Worm (Caenorhabditis elegans) whole organism, young adult: Measurements from ENCODE around the gene yif-1.

Experiments used
- C06A6.2 ChIP-seq: fragments of 200-800 bp; sonication (Bioruptor generic); conservative IDR thresholded peaks from 2 replicates; pipeline ENCODE4 v1.3.6; 2022; ENCODE audit warnings: missing genetic modification characterization, missing compliant biosample characterization
- F10E7.11 ChIP-seq: sonication (generic microtip); optimal IDR thresholded peaks from 2 replicates; lab custom pipeline; 2017; ENCODE audit warnings: mild to moderate bottlenecking, missing genetic modification characterization, moderate library complexity, missing compliant biosample characterization
- F33H1.4 ChIP-seq: fragments of 200-800 bp; sonication (Bioruptor generic); IDR thresholded peaks from 2 replicates; pipeline ENCODE4 v1.3.6; 2022; ENCODE audit warnings: missing genetic modification reagents, missing genetic modification characterization, missing compliant biosample characterization
- F49E8.2 ChIP-seq: sonication (generic microtip); optimal IDR thresholded peaks from 3 replicates; lab custom pipeline; 2017; ENCODE audit warnings: missing genetic modification characterization, mild to moderate bottlenecking, missing compliant biosample characterization, antibody characterized with exemption, moderate library complexity; ENCODE audit not compliant: insufficient read depth
- K12H6.12 ChIP-seq: fragments of 200-800 bp; sonication (Bioruptor generic); optimal IDR thresholded peaks from 2 replicates; lab custom pipeline; 2018; ENCODE audit warnings: mild to moderate bottlenecking, missing genetic modification characterization, missing compliant biosample characterization
- Y53F4B.3 ChIP-seq: fragments of 200-800 bp; sonication (Bioruptor generic); IDR thresholded peaks from 2 replicates; pipeline ENCODE4 v1.3.6; 2022; ENCODE audit warnings: missing genetic modification reagents, missing genetic modification characterization, missing compliant biosample characterization
- Y95B8A.8 ChIP-seq: fragments of 200-800 bp; sonication (Bioruptor generic); IDR thresholded peaks from 2 replicates; pipeline ENCODE4 v1.3.6; 2022; ENCODE audit warnings: missing genetic modification reagents, missing genetic modification characterization, missing compliant biosample characterization
- ama-1 ChIP-seq, 3 experiments: fragments of 150-350 bp in 1 of 3; sonication (generic microtip) in 2 of 3; optimal IDR thresholded peaks; 2 replicates each; lab custom pipeline; 2014 to 2018; ENCODE audit warnings: missing biosample characterization in 2 of 3, missing genetic modification characterization in 2 of 3, missing genetic modification reagents in 2 of 3
- aptf-3 ChIP-seq: fragments of 200-800 bp; sonication (Bioruptor generic); IDR thresholded peaks from 2 replicates; pipeline ENCODE4 v1.3.6; 2022; ENCODE audit warnings: missing genetic modification characterization, missing compliant biosample characterization
- ceh-100 ChIP-seq: fragments of 200-800 bp; sonication (Bioruptor generic); IDR thresholded peaks from 2 replicates; pipeline ENCODE4 v1.3.6; 2022; ENCODE audit warnings: missing genetic modification reagents, missing genetic modification characterization, missing compliant biosample characterization
- ceh-40 ChIP-seq: fragments of 200-800 bp; sonication (Bioruptor generic); IDR thresholded peaks from 2 replicates; pipeline ENCODE4 v1.3.6; 2022; ENCODE audit warnings: missing genetic modification characterization, missing compliant biosample characterization
- ceh-58 ChIP-seq: fragments of 200-800 bp; sonication (Bioruptor generic); IDR thresholded peaks from 2 replicates; pipeline ENCODE4 v1.3.6; 2022; ENCODE audit warnings: missing genetic modification characterization, missing compliant biosample characterization
- ceh-91 ChIP-seq: fragments of 200-800 bp; sonication (Bioruptor generic); IDR thresholded peaks from 2 replicates; pipeline ENCODE4 v1.3.6; 2022; ENCODE audit warnings: missing genetic modification reagents, missing genetic modification characterization, missing compliant biosample characterization
- chd-7 ChIP-seq: sonication (generic microtip); optimal IDR thresholded peaks from 2 replicates; lab custom pipeline; 2016; ENCODE audit warnings: mild to moderate bottlenecking, missing genetic modification characterization, moderate library complexity, missing compliant biosample characterization
- die-1 ChIP-seq: sonication (generic microtip); optimal IDR thresholded peaks from 2 replicates; lab custom pipeline; 2016; ENCODE audit warnings: missing genotype, mild to moderate bottlenecking, missing genetic modification characterization, missing compliant biosample characterization
- dox-1 ChIP-seq: fragments of 200-800 bp; sonication (Bioruptor generic); IDR thresholded peaks from 2 replicates; pipeline ENCODE4 v1.3.6; 2022; ENCODE audit warnings: missing genetic modification reagents, missing genetic modification characterization, missing compliant biosample characterization
- efl-1 ChIP-seq: fragments of 150-350 bp; optimal IDR thresholded peaks from 2 replicates; lab custom pipeline; 2014; ENCODE audit warnings: missing biosample characterization, missing genetic modification reagents, missing genetic modification characterization
- egl-44 ChIP-seq: fragments of 200-800 bp; sonication (Bioruptor generic); IDR thresholded peaks from 2 replicates; pipeline ENCODE4 v1.3.6; 2022; ENCODE audit warnings: missing genetic modification reagents, missing genetic modification characterization, missing compliant biosample characterization
- ets-4 ChIP-seq: fragments of 200-800 bp; sonication (Bioruptor generic); optimal IDR thresholded peaks from 2 replicates; lab custom pipeline; 2018; ENCODE audit warnings: mild to moderate bottlenecking, missing genetic modification characterization, missing compliant biosample characterization
- gei-17 ChIP-seq: fragments of 200-800 bp; sonication (Bioruptor generic); optimal IDR thresholded peaks from 2 replicates; lab custom pipeline; 2018; ENCODE audit warnings: mild to moderate bottlenecking, missing genetic modification characterization, missing compliant biosample characterization
- him-1 ChIP-seq: sonication (generic microtip); optimal IDR thresholded peaks from 2 replicates; lab custom pipeline; 2016; ENCODE audit warnings: missing genotype, missing genetic modification reagents, missing genetic modification characterization, missing compliant biosample characterization
- hlh-12 ChIP-seq: sonication (generic microtip); optimal IDR thresholded peaks from 2 replicates; lab custom pipeline; 2016; ENCODE audit warnings: missing genetic modification characterization, missing compliant biosample characterization
- let-607 ChIP-seq, 2 experiments: fragments of 200-800 bp in 1 of 2; sonication (Bioruptor generic) in 1 of 2; sonication (generic microtip) in 1 of 2; optimal IDR thresholded peaks; 2 replicates each; lab custom pipeline; 2016 to 2018; ENCODE audit warnings: mild to moderate bottlenecking in 2 of 2, missing compliant biosample characterization in 2 of 2, missing genetic modification characterization in 2 of 2, moderate library complexity in 2 of 2, missing genotype in 1 of 2
- madf-10 ChIP-seq: sonication (generic microtip); optimal IDR thresholded peaks from 2 replicates; lab custom pipeline; 2016; ENCODE audit warnings: mild to moderate bottlenecking, missing genetic modification characterization, missing compliant biosample characterization
- madf-6 ChIP-seq: fragments of 200-800 bp; sonication (Bioruptor generic); IDR thresholded peaks from 2 replicates; pipeline ENCODE4 v1.3.6; 2022; ENCODE audit warnings: missing genetic modification reagents, missing genetic modification characterization, missing compliant biosample characterization
- mcd-1 ChIP-seq: fragments of 200-800 bp; sonication (Bioruptor generic); IDR thresholded peaks from 2 replicates; pipeline ENCODE4 v1.3.6; 2022; ENCODE audit warnings: missing genetic modification reagents, missing genetic modification characterization, missing compliant biosample characterization
- mxl-1 ChIP-seq: sonication (generic microtip); optimal IDR thresholded peaks from 2 replicates; lab custom pipeline; 2016; ENCODE audit warnings: missing genetic modification characterization, missing compliant biosample characterization
- nhr-120 ChIP-seq: fragments of 200-800 bp; sonication (Bioruptor generic); IDR thresholded peaks from 2 replicates; pipeline ENCODE4 v1.3.6; 2022; ENCODE audit warnings: missing genetic modification characterization, missing compliant biosample characterization
- nhr-27 ChIP-seq: fragments of 200-800 bp; sonication (Bioruptor generic); optimal IDR thresholded peaks from 2 replicates; lab custom pipeline; 2018; ENCODE audit warnings: mild to moderate bottlenecking, missing genetic modification characterization, moderate library complexity, missing compliant biosample characterization
- sdz-38 ChIP-seq: sonication (generic microtip); optimal IDR thresholded peaks from 2 replicates; lab custom pipeline; 2016; ENCODE audit warnings: missing genotype, missing genetic modification characterization, missing compliant biosample characterization
- snpc-1.3 ChIP-seq: sonication (generic microtip); optimal IDR thresholded peaks from 2 replicates; lab custom pipeline; 2017; ENCODE audit warnings: missing genetic modification characterization, mild to moderate bottlenecking, missing compliant biosample characterization, antibody characterized with exemption, moderate library complexity, missing genotype, missing genetic modification reagents; ENCODE audit not compliant: insufficient read depth
- tbx-9 ChIP-seq: sonication (generic microtip); optimal IDR thresholded peaks from 2 replicates; lab custom pipeline; 2016; ENCODE audit warnings: borderline replicate concordance, missing genetic modification characterization, inconsistent platforms, missing compliant biosample characterization
- unc-62 ChIP-seq: fragments of 150-350 bp; optimal IDR thresholded peaks from 2 replicates; lab custom pipeline; 2014; ENCODE audit warnings: missing biosample characterization, missing genetic modification reagents, missing genetic modification characterization
- zim-3 ChIP-seq: sonication (generic microtip); optimal IDR thresholded peaks from 2 replicates; lab custom pipeline; 2017; ENCODE audit warnings: mild to moderate bottlenecking, missing genetic modification characterization, moderate library complexity, missing compliant biosample characterization
- ztf-18 ChIP-seq: sonication (generic microtip); optimal IDR thresholded peaks from 2 replicates; lab custom pipeline; 2016; ENCODE audit warnings: missing genotype, mild to moderate bottlenecking, missing genetic modification characterization, missing compliant biosample characterization
- ztf-6 ChIP-seq: fragments of 200-800 bp; sonication (Bioruptor generic); IDR thresholded peaks from 2 replicates; pipeline ENCODE4 v1.3.6; 2022; ENCODE audit warnings: missing genetic modification reagents, missing genetic modification characterization, missing compliant biosample characterization

The yif-1 gene

DNA sequence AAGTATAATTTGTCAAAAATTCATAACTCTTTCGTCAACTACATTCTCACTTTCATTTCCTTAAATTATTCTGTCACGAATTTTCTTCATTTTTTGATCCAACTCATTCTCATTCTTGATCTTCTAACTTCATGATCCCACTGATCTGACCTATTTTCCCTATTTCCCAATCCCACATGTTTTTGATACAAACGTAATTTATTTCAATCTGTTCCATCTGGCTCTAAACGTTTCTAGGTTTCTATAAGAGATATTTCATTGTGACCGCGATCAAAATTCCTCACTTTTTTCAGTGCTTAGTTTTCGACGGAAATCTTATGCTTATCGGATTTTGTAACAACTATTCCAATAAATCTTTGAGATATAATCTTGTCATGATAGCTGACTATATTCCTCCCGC is 11.0 kb upstream of the yif-1 start:
- no peak for TF ChIP-seq C06A6.2 (GFP tag; lab: Robert Waterston, UW)
- TF ChIP-seq, all 124 proteins: peak for 0

DNA sequence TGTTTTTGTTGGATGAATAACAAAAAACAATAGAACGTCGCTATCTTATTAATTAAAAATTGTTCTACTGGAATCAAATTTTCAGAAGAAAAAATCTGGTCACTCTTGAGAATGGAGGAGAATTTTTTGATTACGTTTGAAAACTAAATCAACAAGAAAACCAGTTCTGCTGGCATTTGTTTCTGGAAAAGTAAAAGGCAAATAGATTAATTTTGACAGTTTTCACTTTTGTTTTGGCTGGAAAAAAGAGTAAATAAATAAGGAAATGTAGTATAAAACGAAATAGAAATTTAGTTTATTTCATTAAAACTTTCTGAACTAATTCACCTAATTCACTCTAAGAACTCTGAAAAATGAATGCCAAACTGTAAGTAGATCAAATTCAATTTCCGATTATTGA is 9.5 kb upstream of the yif-1 start, which contains the start of gene fipr-13:
TSS of gene fipr-13 (plus strand) at position 301 of the 400 bp plus-strand sequence.
- no peak for TF ChIP-seq ceh-91 (GFP tag; lab: Robert Waterston, UW)
- no peak for TF ChIP-seq nhr-27 (tag; lab: Kevin White, UChicago)
- no peak for TF ChIP-seq ceh-40 (GFP tag; lab: Robert Waterston, UW)
- no peak for TF ChIP-seq F33H1.4 (GFP tag; lab: Robert Waterston, UW)
- TF ChIP-seq die-1, result no peak
- no peak for TF ChIP-seq gei-17 (GFP tag; lab: Kevin White, UChicago)
- no peak for TF ChIP-seq tbx-9
- TF ChIP-seq madf-10 (tag; lab: Kevin White, UChicago), result no peak
- TF ChIP-seq F49E8.2 (tag; lab: Kevin White, UChicago), result no peak
- TF ChIP-seq mcd-1 (GFP tag; lab: Robert Waterston, UW), result no peak
- TF ChIP-seq F10E7.11 (tag; lab: Kevin White, UChicago), result no peak
- TF ChIP-seq let-607 (tag; optimal IDR thresholded peaks at IDR 0.05; lab: Kevin White, UChicago), result no peak
- TF ChIP-seq sdz-38, result no peak
- no peak for TF ChIP-seq madf-6 (GFP tag; lab: Robert Waterston, UW)
- no peak for TF ChIP-seq ama-1 (optimal IDR thresholded peaks at IDR 0.05; lab: Kevin White, UChicago)
- TF ChIP-seq ama-1 (GFP tag; optimal IDR thresholded peaks at IDR 0.05; lab: Kevin White, UChicago), result no peak
- no peak for TF ChIP-seq mxl-1 (tag; lab: Kevin White, UChicago)
- no peak for TF ChIP-seq nhr-120 (GFP tag; lab: Robert Waterston, UW)

DNA sequence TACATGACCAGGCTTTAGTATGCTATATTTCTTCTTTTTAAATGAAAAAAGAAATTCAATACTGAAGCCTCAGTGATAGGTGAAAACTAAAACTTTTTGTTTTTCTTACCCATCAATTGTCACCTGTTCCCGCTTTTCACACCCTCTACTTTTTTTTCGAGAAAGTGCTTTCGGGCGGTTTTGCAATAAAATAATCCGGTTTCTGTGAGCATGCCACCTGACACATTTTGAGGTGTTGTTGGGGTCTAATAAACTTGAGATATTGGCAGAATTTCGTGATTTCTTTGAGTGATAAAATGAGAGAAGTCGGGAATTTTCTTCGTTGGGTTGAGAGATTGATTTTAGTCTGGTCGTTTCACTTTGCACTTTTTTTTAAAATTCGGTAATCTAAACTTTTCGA is 5.3 kb upstream of the yif-1 start:
- TF ChIP-seq Y53F4B.3 (no peak), aptf-3 (GFP tag; lab: Robert Waterston, UW) (no peak), unc-62 (GFP tag; lab: Kevin White, UChicago) (no peak), mxl-1 (tag; lab: Kevin White, UChicago) (no peak), dox-1 (GFP tag; lab: Robert Waterston, UW) (no peak), ceh-91 (GFP tag; lab: Robert Waterston, UW) (no peak), ceh-100 (GFP tag; lab: Robert Waterston, UW) (no peak), efl-1 (GFP tag; lab: Kevin White, UChicago) (no peak), ets-4 (GFP tag; lab: Kevin White, UChicago) (no peak), K12H6.12 (tag; lab: Kevin White, UChicago) (no peak), ztf-18 (tag; lab: Kevin White, UChicago) (no peak)

ce11 chrV:10058748-10059147 is 4.0 kb upstream of the yif-1 start:
- TF ChIP-seq zim-3 (no peak), K12H6.12 (tag; lab: Kevin White, UChicago) (no peak), let-607 (tag; optimal IDR thresholded peaks at IDR 0.05; lab: Kevin White, UChicago) (no peak), ztf-6 (GFP tag; lab: Robert Waterston, UW) (no peak), madf-6 (GFP tag; lab: Robert Waterston, UW) (no peak), chd-7 (tag; lab: Kevin White, UChicago) (no peak), Y95B8A.8 (GFP tag; lab: Robert Waterston, UW) (no peak), ceh-58 (GFP tag; lab: Robert Waterston, UW) (no peak), ama-1 (optimal IDR thresholded peaks at IDR 0.05; lab: Kevin White, UChicago) (no peak), ama-1 (GFP tag; optimal IDR thresholded peaks at IDR 0.05; lab: Kevin White, UChicago) (no peak), snpc-1.3 (tag; lab: Kevin White, UChicago) (no peak), egl-44 (GFP tag; lab: Robert Waterston, UW) (no peak), him-1 (tag; lab: Kevin White, UChicago) (no peak), hlh-12 (no peak)
